Fruit fly (Drosophila melanogaster) whole organism, prepupa: ENCODE measurements around the gene cnir.

ENCODE experiments used
- CG3032 ChIP-seq: fragments of 200-800 bp; optimal IDR thresholded peaks from 2 replicates; lab custom pipeline; 2019; ENCODE audit warnings: missing biosample characterization, mild to moderate bottlenecking, missing genetic modification characterization, moderate library complexity
- CG34406 ChIP-seq: fragments of 200-800 bp; sonication (Bioruptor generic); optimal IDR thresholded peaks from 3 replicates; lab custom pipeline; 2016; ENCODE audit warnings: missing biosample characterization, missing genetic modification characterization
- CG8632 ChIP-seq: fragments of 200-800 bp; sonication (Bioruptor generic); optimal IDR thresholded peaks from 3 replicates; lab custom pipeline; 2016; ENCODE audit warnings: missing biosample characterization, missing genetic modification characterization
- Smox ChIP-seq: fragments of 200-800 bp; sonication (Bioruptor generic); optimal IDR thresholded peaks from 3 replicates; lab custom pipeline; 2016; ENCODE audit warnings: missing biosample characterization, missing genetic modification characterization
- salr ChIP-seq, 2 experiments: fragments of 200-800 bp; sonication (Bioruptor generic); optimal IDR thresholded peaks; 3 replicates each; lab custom pipeline; 2016 to 2018; ENCODE audit warnings: missing biosample characterization in 2 of 2, missing genetic modification characterization in 2 of 2, mild to moderate bottlenecking in 1 of 2

dm6 chr2L:3009438-3009837 lies 30.2 kb downstream of the cnir start:
- TF ChIP-seq Smox (GFP tag; lab: Kevin White, UChicago) (no peak), CG8632 (GFP tag; lab: Kevin White, UChicago) (no peak), salr (GFP tag; optimal IDR thresholded peaks at IDR 0.05; lab: Kevin White, UChicago) (no peak), CG34406 (GFP tag; lab: Kevin White, UChicago) (no peak), CG3032 (tag; lab: Kevin White, UChicago) (no peak)
